Fruit fly (Drosophila melanogaster) whole organism, embryonic: ENCODE data around the gene Act87E.

Experiments used
- ATbp ChIP-seq: fragments of 200-800 bp; sonication (Bioruptor generic); optimal IDR thresholded peaks from 2 replicates; lab custom pipeline; 2017; ENCODE audit warnings: missing biosample characterization, mild to moderate bottlenecking, missing genetic modification characterization, missing genetic modification reagents
- Asciz ChIP-seq: fragments of 200-800 bp; sonication (Bioruptor generic); optimal IDR thresholded peaks from 2 replicates; lab custom pipeline; 2017; ENCODE audit warnings: missing biosample characterization, mild to moderate bottlenecking, missing genetic modification characterization, missing genetic modification reagents
- CG10431 ChIP-seq: fragments of 200-800 bp; sonication (Bioruptor generic); optimal IDR thresholded peaks from 3 replicates; lab custom pipeline; 2018; ENCODE audit warnings: missing biosample characterization, mild to moderate bottlenecking, missing genetic modification characterization
- CG12071 ChIP-seq: fragments of 200-800 bp; sonication (Bioruptor generic); optimal IDR thresholded peaks from 3 replicates; lab custom pipeline; 2018; ENCODE audit warnings: missing biosample characterization, mild to moderate bottlenecking, missing genetic modification characterization
- CG12744 ChIP-seq: fragments of 200-800 bp; sonication (Bioruptor generic); optimal IDR thresholded peaks from 2 replicates; lab custom pipeline; 2016; ENCODE audit warnings: missing biosample characterization, missing genetic modification characterization
- CG13123 ChIP-seq: fragments of 200-800 bp; sonication (Bioruptor generic); optimal IDR thresholded peaks from 2 replicates; lab custom pipeline; 2016; ENCODE audit warnings: missing biosample characterization, missing genetic modification characterization
- CG13775 ChIP-seq: fragments of 200-800 bp; sonication (Bioruptor generic); optimal IDR thresholded peaks from 3 replicates; lab custom pipeline; 2017; ENCODE audit warnings: missing biosample characterization, mild to moderate bottlenecking, missing genetic modification characterization
- CG1529 ChIP-seq: fragments of 200-800 bp; sonication (Bioruptor generic); optimal IDR thresholded peaks from 3 replicates; lab custom pipeline; 2018; ENCODE audit warnings: missing biosample characterization, missing genetic modification characterization
- CG16813 ChIP-seq: fragments of 200-800 bp; sonication (Bioruptor generic); IDR thresholded peaks from 3 replicates; pipeline ENCODE4 v1.3.6; 2022; ENCODE audit warnings: missing biosample characterization, missing genetic modification characterization; ENCODE audit not compliant: partially characterized antibody
- CG17802 ChIP-seq: fragments of 200-800 bp; sonication (Bioruptor generic); optimal IDR thresholded peaks from 2 replicates; lab custom pipeline; 2018; ENCODE audit warnings: missing biosample characterization, mild to moderate bottlenecking, missing genetic modification characterization, moderate library complexity
- CG18619 ChIP-seq: fragments of 200-800 bp; sonication (Bioruptor generic); optimal IDR thresholded peaks from 3 replicates; lab custom pipeline; 2017; ENCODE audit warnings: missing biosample characterization, mild to moderate bottlenecking, missing genetic modification characterization
- CG2875 ChIP-seq: fragments of 200-800 bp; sonication (Bioruptor generic); optimal IDR thresholded peaks from 2 replicates; lab custom pipeline; 2017; ENCODE audit warnings: missing biosample characterization, mild to moderate bottlenecking, missing genetic modification characterization, missing genetic modification reagents
- CG2889 ChIP-seq: fragments of 200-800 bp; sonication (Bioruptor generic); IDR thresholded peaks from 3 replicates; pipeline ENCODE4 v1.3.6; 2022; ENCODE audit warnings: missing biosample characterization, missing genetic modification characterization
- CG33557 ChIP-seq: fragments of 200-800 bp; sonication (Bioruptor generic); optimal IDR thresholded peaks from 2 replicates; lab custom pipeline; 2019; ENCODE audit warnings: missing biosample characterization, mild to moderate bottlenecking, missing genetic modification characterization, moderate library complexity
- CG34376 ChIP-seq: fragments of 200-800 bp; sonication (Bioruptor generic); optimal IDR thresholded peaks from 2 replicates; lab custom pipeline; 2018; ENCODE audit warnings: missing biosample characterization, mild to moderate bottlenecking, missing genetic modification characterization
- CG3847 ChIP-seq: fragments of 200-800 bp; sonication (Bioruptor generic); IDR thresholded peaks from 2 replicates; pipeline ENCODE4 v1.3.6; 2022; ENCODE audit warnings: missing biosample characterization, missing genetic modification characterization
- CG4617 ChIP-seq: fragments of 200-800 bp; sonication (Bioruptor generic); optimal IDR thresholded peaks from 3 replicates; lab custom pipeline; 2016; ENCODE audit warnings: missing biosample characterization, missing genetic modification characterization, borderline replicate concordance
- CG6683 ChIP-seq: fragments of 200-800 bp; sonication (Bioruptor generic); optimal IDR thresholded peaks from 2 replicates; lab custom pipeline; 2017; ENCODE audit warnings: missing biosample characterization, mild to moderate bottlenecking, missing genetic modification characterization, missing genetic modification reagents
- CG7271 ChIP-seq: fragments of 200-800 bp; sonication (Bioruptor generic); optimal IDR thresholded peaks from 2 replicates; lab custom pipeline; 2018; ENCODE audit warnings: missing biosample characterization, mild to moderate bottlenecking, missing genetic modification characterization, moderate library complexity
- CG7372 ChIP-seq: fragments of 200-800 bp; sonication (Bioruptor generic); IDR thresholded peaks from 2 replicates; pipeline ENCODE4 v1.3.6; 2022; ENCODE audit warnings: missing biosample characterization, missing genetic modification characterization
- Chrac-16 ChIP-seq: fragments of 200-800 bp; sonication (Bioruptor generic); optimal IDR thresholded peaks from 3 replicates; lab custom pipeline; 2016; ENCODE audit warnings: missing biosample characterization, missing genetic modification characterization
- Dip3 ChIP-seq: fragments of 200-800 bp; sonication (Bioruptor generic); optimal IDR thresholded peaks from 3 replicates; lab custom pipeline; 2016; ENCODE audit warnings: missing biosample characterization, missing genetic modification characterization
- Elba2 ChIP-seq: fragments of 200-800 bp; sonication (Bioruptor generic); optimal IDR thresholded peaks from 3 replicates; lab custom pipeline; 2016; ENCODE audit warnings: missing biosample characterization, missing genetic modification characterization
- Hr78 ChIP-seq, 2 experiments: fragments of 200-800 bp in 1 of 2; fragments of >200 bp in 1 of 2; sonication (Bioruptor generic) in 1 of 2; optimal IDR thresholded peaks; 2 replicates each; lab custom pipeline; 2017 to 2019; ENCODE audit warnings: missing biosample characterization in 2 of 2, missing genetic modification characterization in 2 of 2, mild to moderate bottlenecking in 1 of 2, moderate library complexity in 1 of 2
- MESR4 ChIP-seq: fragments of 200-800 bp; sonication (Bioruptor generic); optimal IDR thresholded peaks from 2 replicates; lab custom pipeline; 2018; ENCODE audit warnings: missing biosample characterization, mild to moderate bottlenecking, missing genetic modification characterization, moderate library complexity
- MTF-1 ChIP-seq: fragments of 200-800 bp; sonication (Bioruptor generic); optimal IDR thresholded peaks from 2 replicates; lab custom pipeline; 2018; ENCODE audit warnings: missing biosample characterization, mild to moderate bottlenecking, missing genetic modification characterization, borderline replicate concordance
- Oli ChIP-seq: fragments of 200-800 bp; sonication (Bioruptor generic); optimal IDR thresholded peaks from 2 replicates; lab custom pipeline; 2018; ENCODE audit warnings: missing biosample characterization, mild to moderate bottlenecking, missing genetic modification characterization, moderate library complexity
- Optix ChIP-seq: fragments of 200-800 bp; sonication (Bioruptor generic); IDR thresholded peaks from 3 replicates; pipeline ENCODE4 v1.3.6; 2022; ENCODE audit warnings: missing biosample characterization, missing genetic modification characterization
- Rfx ChIP-seq: fragments of 200-800 bp; sonication (Bioruptor generic); IDR thresholded peaks from 2 replicates; pipeline ENCODE4 v1.3.6; 2022; ENCODE audit warnings: missing biosample characterization, missing genetic modification characterization
- Side ChIP-seq: fragments of 200-800 bp; sonication (Bioruptor generic); optimal IDR thresholded peaks from 2 replicates; lab custom pipeline; 2016; ENCODE audit warnings: missing biosample characterization, missing genetic modification characterization
- Sox100B ChIP-seq: fragments of 200-800 bp; sonication (Bioruptor generic); optimal IDR thresholded peaks from 3 replicates; lab custom pipeline; 2018; ENCODE audit warnings: missing biosample characterization, mild to moderate bottlenecking, missing genetic modification characterization
- TFAM ChIP-seq: fragments of 200-800 bp; sonication (Bioruptor generic); optimal IDR thresholded peaks from 2 replicates; lab custom pipeline; 2017; ENCODE audit warnings: missing biosample characterization, missing genetic modification characterization, inconsistent platforms
- ab ChIP-seq: fragments of 200-800 bp; sonication (Bioruptor generic); optimal IDR thresholded peaks from 2 replicates; lab custom pipeline; 2016; ENCODE audit warnings: missing biosample characterization, missing genetic modification characterization
- bcd ChIP-seq: fragments of 200-800 bp; sonication (Bioruptor generic); optimal IDR thresholded peaks from 2 replicates; lab custom pipeline; 2017; ENCODE audit warnings: missing biosample characterization, mild to moderate bottlenecking, missing genetic modification characterization
- bigmax ChIP-seq: fragments of 200-800 bp; sonication (Bioruptor generic); optimal IDR thresholded peaks from 2 replicates; lab custom pipeline; 2018; ENCODE audit warnings: missing biosample characterization, mild to moderate bottlenecking, missing genetic modification characterization
- caup ChIP-seq: fragments of 200-800 bp; sonication (Bioruptor generic); optimal IDR thresholded peaks from 3 replicates; lab custom pipeline; 2017; ENCODE audit warnings: missing biosample characterization, mild to moderate bottlenecking, missing genetic modification characterization, moderate library complexity; ENCODE audit not compliant: severe bottlenecking
- chn ChIP-seq: fragments of 200-800 bp; sonication (Bioruptor generic); optimal IDR thresholded peaks from 2 replicates; lab custom pipeline; 2016; ENCODE audit warnings: missing biosample characterization, missing genetic modification characterization
- en ChIP-seq: fragments of 200-800 bp; sonication (Bioruptor generic); optimal IDR thresholded peaks from 2 replicates; lab custom pipeline; 2016; ENCODE audit warnings: missing biosample characterization, missing genetic modification characterization
- fd102C ChIP-seq: fragments of 200-800 bp; sonication (Bioruptor generic); optimal IDR thresholded peaks from 2 replicates; lab custom pipeline; 2018; ENCODE audit warnings: missing biosample characterization, mild to moderate bottlenecking, missing genetic modification characterization, moderate library complexity
- gsb ChIP-seq: fragments of 200-800 bp; sonication (Bioruptor generic); IDR thresholded peaks from 2 replicates; pipeline ENCODE4 v1.3.6; 2022; ENCODE audit warnings: missing biosample characterization, missing genetic modification characterization
- hb ChIP-seq: fragments of 200-800 bp; sonication (Bioruptor generic); IDR thresholded peaks from 3 replicates; pipeline ENCODE4 v1.3.6; 2022; ENCODE audit warnings: missing biosample characterization, missing genetic modification characterization; ENCODE audit not compliant: partially characterized antibody
- inv ChIP-seq: fragments of 200-800 bp; sonication (Bioruptor generic); IDR thresholded peaks from 2 replicates; pipeline ENCODE4 v1.3.6; 2022; ENCODE audit warnings: missing biosample characterization, missing genetic modification characterization; ENCODE audit not compliant: partially characterized antibody
- kay ChIP-seq: fragments of 200-800 bp; sonication (Bioruptor generic); optimal IDR thresholded peaks from 2 replicates; lab custom pipeline; 2016; ENCODE audit warnings: missing biosample characterization, missing genetic modification characterization
- nerfin-2 ChIP-seq: fragments of 200-800 bp; sonication (Bioruptor generic); IDR thresholded peaks from 2 replicates; pipeline ENCODE4 v1.3.6; 2022; ENCODE audit warnings: missing biosample characterization, missing genetic modification characterization; ENCODE audit not compliant: partially characterized antibody
- onecut ChIP-seq: fragments of 200-800 bp; sonication (Bioruptor generic); IDR thresholded peaks from 2 replicates; pipeline ENCODE4 v1.3.6; 2022; ENCODE audit warnings: missing biosample characterization, missing genetic modification characterization
- phol ChIP-seq: fragments of 200-800 bp; sonication (Bioruptor generic); optimal IDR thresholded peaks from 3 replicates; lab custom pipeline; 2018; ENCODE audit warnings: missing biosample characterization, mild to moderate bottlenecking, missing genetic modification characterization, moderate library complexity
- run ChIP-seq: fragments of 200-800 bp; sonication (Bioruptor generic); optimal IDR thresholded peaks from 3 replicates; lab custom pipeline; 2018; ENCODE audit warnings: missing biosample characterization, mild to moderate bottlenecking, missing genetic modification characterization
- sug ChIP-seq: fragments of 200-800 bp; optimal IDR thresholded peaks from 2 replicates; lab custom pipeline; 2019; ENCODE audit warnings: missing biosample characterization, mild to moderate bottlenecking, missing genetic modification characterization, moderate library complexity
- tll ChIP-seq, 2 experiments: fragments of 200-800 bp in 1 of 2; fragments of >200 bp in 1 of 2; sonication (Bioruptor generic) in 1 of 2; optimal IDR thresholded peaks; 2 replicates each; lab custom pipeline; 2017 to 2019; ENCODE audit warnings: missing biosample characterization in 2 of 2, missing genetic modification characterization in 2 of 2, mild to moderate bottlenecking in 1 of 2, moderate library complexity in 1 of 2

Gene Act87E

dm6 chr3R:13452851-13453255, 27.1 kb downstream of the Act87E start (continued):
- peak; percentile 38 for TF ChIP-seq CG34376
- no peak for TF ChIP-seq nerfin-2 (GFP tag; lab: Robert Waterston, UW)
- TF ChIP-seq MTF-1, result peak; percentile 12
- no peak for TF ChIP-seq ab (GFP tag; lab: Kevin White, UChicago)
- peak; percentile 63 for TF ChIP-seq CG7372 (GFP tag; lab: Robert Waterston, UW)
- peak; percentile 66 for TF ChIP-seq sug (tag; lab: Kevin White, UChicago)
- peak; percentile 87 for TF ChIP-seq Sox100B (GFP tag; lab: Kevin White, UChicago)
- peak; percentile 84 for TF ChIP-seq CG18619 (GFP tag; lab: Kevin White, UChicago)
- peak; percentile 22 for TF ChIP-seq CG4617 (GFP tag; lab: Kevin White, UChicago)
- peak; percentile 59 for TF ChIP-seq Dip3 (GFP tag; lab: Kevin White, UChicago)
- TF ChIP-seq ATbp (GFP tag; lab: Kevin White, UChicago), result peak; percentile 63
- TF ChIP-seq tll (GFP tag; optimal IDR thresholded peaks at IDR 0.05; lab: Kevin White, UChicago), result peak in 1 of 2 experiments; percentile 1
- TF ChIP-seq CG1529, result peak; percentile 71
- TF ChIP-seq MESR4 (GFP tag; lab: Kevin White, UChicago), result no peak
- no peak for TF ChIP-seq inv (GFP tag; lab: Robert Waterston, UW)
- no peak for TF ChIP-seq Optix (GFP tag; lab: Robert Waterston, UW)
- TF ChIP-seq CG6683 (GFP tag; lab: Kevin White, UChicago), result peak; percentile 28
- peak; percentile 70 for TF ChIP-seq CG3847
- peak; percentile 43 for TF ChIP-seq en
- TF ChIP-seq chn, result peak; percentile 43
- peak in 1 of 2 experiments; percentile 56 for TF ChIP-seq Hr78 (GFP tag; optimal IDR thresholded peaks at IDR 0.05; lab: Kevin White, UChicago)
- TF ChIP-seq phol (tag; lab: Kevin White, UChicago), result peak; percentile 90
- peak; percentile 89 for TF ChIP-seq Oli
- no peak for TF ChIP-seq hb (GFP tag; lab: Robert Waterston, UW)
- TF ChIP-seq onecut (GFP tag; lab: Robert Waterston, UW), result peak; percentile 54
- TF ChIP-seq CG2875 (GFP tag; lab: Kevin White, UChicago), result peak; percentile 68
- peak; percentile 59; the same call in 1 of the 3 replicates for TF ChIP-seq CG2889 (GFP tag; lab: Robert Waterston, UW)
- TF ChIP-seq CG17802 (tag; lab: Kevin White, UChicago), result peak; percentile 14
- TF ChIP-seq CG13775, result peak; percentile 84
- TF ChIP-seq Chrac-16, result peak; percentile 70
- peak; percentile 15 for TF ChIP-seq CG12071 (GFP tag; lab: Kevin White, UChicago)
- no peak for TF ChIP-seq bigmax (GFP tag; lab: Kevin White, UChicago)
- TF ChIP-seq CG7271 (tag; lab: Kevin White, UChicago), result no peak
- no peak for TF ChIP-seq CG16813
- TF ChIP-seq Elba2, result no peak
- TF ChIP-seq Rfx, result peak; percentile 74
- peak; percentile 70 for TF ChIP-seq bcd
- TF ChIP-seq CG13123 (GFP tag; lab: Kevin White, UChicago), result peak; percentile 10
- TF ChIP-seq Side (GFP tag; lab: Kevin White, UChicago), result peak; percentile 36
- no peak for TF ChIP-seq CG10431 (GFP tag; lab: Kevin White, UChicago)
- peak; percentile 54 for TF ChIP-seq run (tag; lab: Kevin White, UChicago)
- no peak for TF ChIP-seq kay
- no peak for TF ChIP-seq TFAM (GFP tag; lab: Kevin White, UChicago)
- no peak; the same call in 1 of the 2 replicates for TF ChIP-seq gsb
- TF ChIP-seq Asciz (GFP tag; lab: Kevin White, UChicago), result peak; percentile 70
- peak; percentile 52 for TF ChIP-seq CG33557
- TF ChIP-seq caup, result peak; percentile 52
- TF ChIP-seq CG12744, result peak; percentile 57
- TF ChIP-seq fd102C (GFP tag; lab: Kevin White, UChicago), result no peak
